Fruit fly (Drosophila melanogaster): ENCODE data around the gene CG13026.
A peak's percentile ranks its signal among the peaks of the same experiment; 100 is the strongest.

The CG13026 gene

dm6 chr3L:16765647-16766628, 40.0 kb upstream of the CG13026 start, which contains the start of gene Nrt:
Gene Nrt, plus strand, starts transcription at chr3L:16766072.
- TF ChIP-seq cyc (GFP tag; optimal IDR thresholded peaks at IDR 0.05) = peak; percentile 4
- peak; percentile 56 for TF ChIP-seq Met (GFP tag; optimal IDR thresholded peaks at IDR 0.05)
- peak; percentile 18 for TF ChIP-seq CG1621 (tag; optimal IDR thresholded peaks at IDR 0.05)
- TF ChIP-seq Ets96B (tag; optimal IDR thresholded peaks at IDR 0.05) = peak; percentile 56
- TF ChIP-seq CG32006 (GFP tag; optimal IDR thresholded peaks at IDR 0.05) = peak; percentile 61
- peak; percentile 43 for TF ChIP-seq CG6854 (GFP tag; optimal IDR thresholded peaks at IDR 0.05)
- TF ChIP-seq Sox15 (GFP tag; optimal IDR thresholded peaks at IDR 0.05) = no peak
- TF ChIP-seq salr (GFP tag; optimal IDR thresholded peaks at IDR 0.05) = peak in 1 of 2 experiments; percentile 68
- peak; percentile 60 for TF ChIP-seq Hr4 (GFP tag; optimal IDR thresholded peaks at IDR 0.05)
- peak; percentile 70 for TF ChIP-seq dsx (GFP tag; optimal IDR thresholded peaks at IDR 0.05; ENCODE audit: poor library complexity, severe bottlenecking)
- TF ChIP-seq CG11902 (GFP tag; optimal IDR thresholded peaks at IDR 0.05) = no peak
- peak; percentile 63; the same call in 2 of the 3 replicates for TF ChIP-seq CG6163 (GFP tag; IDR thresholded peaks at IDR 0.05)
- no peak for TF ChIP-seq CG8319 (GFP tag; optimal IDR thresholded peaks at IDR 0.05)
- peak; percentile 58 for TF ChIP-seq achi (GFP tag; optimal IDR thresholded peaks at IDR 0.05)
- TF ChIP-seq lz (GFP tag; optimal IDR thresholded peaks at IDR 0.05) = peak; percentile 17
- TF ChIP-seq Smox (GFP tag; optimal IDR thresholded peaks at IDR 0.05) = peak; percentile 53
- peak; percentile 59 for TF ChIP-seq acj6 (GFP tag; optimal IDR thresholded peaks at IDR 0.05)
- TF ChIP-seq Eip78C (GFP tag) = peak; percentile 93
- no peak for TF ChIP-seq Ets21C (GFP tag; optimal IDR thresholded peaks at IDR 0.05)
- peak; percentile 8 for TF ChIP-seq CG11762 (GFP tag; optimal IDR thresholded peaks at IDR 0.05; ENCODE audit: insufficient read depth)
- TF ChIP-seq svp (GFP tag) = no peak
- TF ChIP-seq CG6792 (GFP tag; optimal IDR thresholded peaks at IDR 0.05) = peak; percentile 8
- no peak for TF ChIP-seq Eip93F (GFP tag; optimal IDR thresholded peaks at IDR 0.05)
- TF ChIP-seq esn (GFP tag; optimal IDR thresholded peaks at IDR 0.05) = peak; percentile 66
- TF ChIP-seq OdsH (GFP tag; optimal IDR thresholded peaks at IDR 0.05) = peak; percentile 55
- peak; percentile 76 for TF ChIP-seq CG6808 (GFP tag; optimal IDR thresholded peaks at IDR 0.05)
- TF ChIP-seq net (GFP tag; optimal IDR thresholded peaks at IDR 0.05) = peak; percentile 61
- peak; percentile 43 for TF ChIP-seq CG16779 (tag; optimal IDR thresholded peaks at IDR 0.05)
- TF ChIP-seq CG10631 (GFP tag; optimal IDR thresholded peaks at IDR 0.05) = peak; percentile 49
- TF ChIP-seq fkh (GFP tag; optimal IDR thresholded peaks at IDR 0.05) = peak; percentile 50
- 0 out of 2 replicates have a peak, but pooled peaks have one; percentile 7 for TF ChIP-seq CG11294 (GFP tag; IDR thresholded peaks at IDR 0.05)
- TF ChIP-seq CG7368 (GFP tag; optimal IDR thresholded peaks at IDR 0.05) = peak; percentile 23
- TF ChIP-seq Hr39 (GFP tag; optimal IDR thresholded peaks at IDR 0.05) = no peak
- TF ChIP-seq Sox14 (GFP tag; optimal IDR thresholded peaks at IDR 0.05) = no peak
- TF ChIP-seq pdm3 (GFP tag; optimal IDR thresholded peaks at IDR 0.05) = peak; percentile 47
- TF ChIP-seq CG4318 (GFP tag; optimal IDR thresholded peaks at IDR 0.05) = no peak
- TF ChIP-seq CG3919 (GFP tag; optimal IDR thresholded peaks at IDR 0.05) = peak; percentile 59
- peak; percentile 48 for TF ChIP-seq CG8632 (GFP tag; optimal IDR thresholded peaks at IDR 0.05)
- peak; percentile 61 for TF ChIP-seq vri (GFP tag; optimal IDR thresholded peaks at IDR 0.05)
- TF ChIP-seq CG3032 (tag; optimal IDR thresholded peaks at IDR 0.05) = peak; percentile 50
- peak; percentile 27 for TF ChIP-seq Eip75B (GFP tag; optimal IDR thresholded peaks at IDR 0.05)
- TF ChIP-seq eg (GFP tag; IDR thresholded peaks at IDR 0.05) = peak; percentile 58; the same call in 1 of the 3 replicates
- peak; percentile 75 for TF ChIP-seq CG15336 (GFP tag; IDR thresholded peaks at IDR 0.05)
- TF ChIP-seq fd59A (GFP tag; optimal IDR thresholded peaks at IDR 0.05) = no peak
- peak; percentile 82 for TF ChIP-seq CG8119 (GFP tag; IDR thresholded peaks at IDR 0.05)
- peak; percentile 52 for TF ChIP-seq CG10669 (GFP tag; optimal IDR thresholded peaks at IDR 0.05)
- TF ChIP-seq ss (GFP tag; optimal IDR thresholded peaks at IDR 0.05) = peak; percentile 67 to 77
- TF ChIP-seq Gug (GFP tag; IDR thresholded peaks at IDR 0.05) = no peak
- TF ChIP-seq CG34406 (GFP tag; optimal IDR thresholded peaks at IDR 0.05) = peak; percentile 52

All from whole organism, prepupa.